Fruit fly (Drosophila melanogaster): ENCODE results near the gene Tengl2.
A peak's percentile ranks its signal among the peaks of the same experiment; 100 is the strongest.

Gene Tengl2

dm6 chr2L:2202018-2202852 lies 36.9 kb downstream of the Tengl2 start:
- TF ChIP-seq noc (tag; optimal IDR thresholded peaks at IDR 0.05) = no peak

dm6 chr2L:2201107-2201561 lies 38.0 kb downstream of the Tengl2 start:
- no peak for TF ChIP-seq noc (tag; optimal IDR thresholded peaks at IDR 0.05)

dm6 chr2L:2200136-2201036 lies 38.8 kb downstream of the Tengl2 start:
- TF ChIP-seq noc (tag; optimal IDR thresholded peaks at IDR 0.05) = no peak

dm6 chr2L:2199433-2199796 lies 39.8 kb downstream of the Tengl2 start:
- TF ChIP-seq noc (tag; optimal IDR thresholded peaks at IDR 0.05) = no peak

dm6 chr2L:2198613-2199432 lies 40.4 kb downstream of the Tengl2 start:
- TF ChIP-seq noc (tag; optimal IDR thresholded peaks at IDR 0.05) = peak; percentile 56

dm6 chr2L:2198119-2198494 lies 41.1 kb downstream of the Tengl2 start:
- TF ChIP-seq noc (tag; optimal IDR thresholded peaks at IDR 0.05) = no peak

- no peak for TF ChIP-seq noc (tag; optimal IDR thresholded peaks at IDR 0.05)
These were observed 41.6 kb downstream of the Tengl2 start, which contains the start of gene COX7AL2 for dm6 chr2L:2197475-2198118. Gene COX7AL2 (minus strand): TSS chr2L:2197912.

- peak; percentile 41 for TF ChIP-seq noc (tag; optimal IDR thresholded peaks at IDR 0.05)
These were observed 42.4 kb downstream of the Tengl2 start for dm6 chr2L:2196590-2197474.

dm6 chr2L:2195328-2195727 lies 43.9 kb downstream of the Tengl2 start:
- TF ChIP-seq noc (tag; optimal IDR thresholded peaks at IDR 0.05) = no peak

dm6 chr2L:2194305-2194828 lies 44.8 kb downstream of the Tengl2 start:
- no peak for TF ChIP-seq noc (tag; optimal IDR thresholded peaks at IDR 0.05)

- peak; percentile 47 for TF ChIP-seq noc (tag; optimal IDR thresholded peaks at IDR 0.05)
These were observed 45.8 kb downstream of the Tengl2 start for dm6 chr2L:2193357-2193780.

dm6 chr2L:2192123-2192601 lies 47.0 kb downstream of the Tengl2 start, which contains the start of gene CG10874:
Gene CG10874 (minus strand): TSS chr2L:2192386.
- TF ChIP-seq noc (tag; optimal IDR thresholded peaks at IDR 0.05) = no peak

- no peak for TF ChIP-seq noc (tag; optimal IDR thresholded peaks at IDR 0.05)
These were observed 47.8 kb downstream of the Tengl2 start for dm6 chr2L:2191404-2191803.

dm6 chr2L:2190684-2191083 lies 48.5 kb downstream of the Tengl2 start:
- no peak for TF ChIP-seq noc (tag; optimal IDR thresholded peaks at IDR 0.05)
